Fruit fly (Drosophila melanogaster) whole organism, embryonic: ENCODE data around the gene BCAS2.
A peak's percentile ranks its signal among the peaks of the same experiment; 100 is the strongest.

Experiments
- Abd-B ChIP-seq: fragments of 200-800 bp; sonication (Bioruptor generic); optimal IDR thresholded peaks from 2 replicates; lab custom pipeline; 2018; ENCODE audit warnings: missing biosample characterization, mild to moderate bottlenecking, missing genetic modification characterization, moderate library complexity
- BtbVII ChIP-seq: fragments of 200-800 bp; sonication (Bioruptor generic); optimal IDR thresholded peaks from 3 replicates; lab custom pipeline; 2017; ENCODE audit warnings: missing biosample characterization, mild to moderate bottlenecking, missing genetic modification characterization
- CG1024 ChIP-seq: fragments of 200-800 bp; sonication (Bioruptor generic); IDR thresholded peaks from 2 replicates; pipeline ENCODE4 v1.3.6; 2022; ENCODE audit warnings: missing biosample characterization, missing genetic modification characterization
- CG12391 ChIP-seq: fragments of 200-800 bp; sonication (Bioruptor generic); optimal IDR thresholded peaks from 3 replicates; lab custom pipeline; 2018; ENCODE audit warnings: missing biosample characterization, mild to moderate bottlenecking, missing genetic modification characterization, moderate library complexity
- CG12659 ChIP-seq: fragments of 200-800 bp; sonication (Bioruptor generic); optimal IDR thresholded peaks from 3 replicates; lab custom pipeline; 2017; ENCODE audit warnings: mild to moderate bottlenecking, missing biosample characterization, missing genetic modification reagents, missing genetic modification characterization
- CG13775 ChIP-seq: fragments of 200-800 bp; sonication (Bioruptor generic); optimal IDR thresholded peaks from 3 replicates; lab custom pipeline; 2017; ENCODE audit warnings: missing biosample characterization, mild to moderate bottlenecking, missing genetic modification characterization
- CG15269 ChIP-seq: fragments of 200-800 bp; sonication (Bioruptor generic); optimal IDR thresholded peaks from 2 replicates; lab custom pipeline; 2018; ENCODE audit warnings: missing biosample characterization, mild to moderate bottlenecking, missing genetic modification characterization, moderate library complexity
- CG15479 ChIP-seq: fragments of 200-800 bp; sonication (Bioruptor generic); optimal IDR thresholded peaks from 3 replicates; lab custom pipeline; 2019; ENCODE audit warnings: missing biosample characterization, mild to moderate bottlenecking, missing genetic modification characterization, moderate library complexity
- CG15601 ChIP-seq: fragments of 200-800 bp; sonication (Bioruptor generic); optimal IDR thresholded peaks from 3 replicates; lab custom pipeline; 2019; ENCODE audit warnings: missing biosample characterization, mild to moderate bottlenecking, missing genetic modification characterization, moderate library complexity
- CG2712 ChIP-seq: fragments of 200-800 bp; optimal IDR thresholded peaks from 3 replicates; lab custom pipeline; 2019; ENCODE audit warnings: missing biosample characterization, mild to moderate bottlenecking, missing genetic modification characterization, moderate library complexity
- CG30020 ChIP-seq: fragments of 200-800 bp; optimal IDR thresholded peaks from 2 replicates; lab custom pipeline; 2019; ENCODE audit warnings: missing biosample characterization, mild to moderate bottlenecking, missing genetic modification characterization, moderate library complexity
- CG3407 ChIP-seq: fragments of 200-800 bp; sonication (Bioruptor generic); optimal IDR thresholded peaks from 2 replicates; lab custom pipeline; 2018; ENCODE audit warnings: missing biosample characterization, mild to moderate bottlenecking, missing genetic modification characterization
- CG42726 ChIP-seq: fragments of 200-800 bp; sonication (Bioruptor generic); IDR thresholded peaks from 2 replicates; pipeline ENCODE4 v1.3.6; 2022; ENCODE audit warnings: missing biosample characterization, missing genetic modification characterization; ENCODE audit not compliant: partially characterized antibody
- CG6654 ChIP-seq: fragments of 200-800 bp; sonication (Bioruptor generic); optimal IDR thresholded peaks from 2 replicates; lab custom pipeline; 2017; ENCODE audit warnings: missing biosample characterization, mild to moderate bottlenecking, missing genetic modification characterization
- CG7372 ChIP-seq: fragments of 200-800 bp; sonication (Bioruptor generic); IDR thresholded peaks from 2 replicates; pipeline ENCODE4 v1.3.6; 2022; ENCODE audit warnings: missing biosample characterization, missing genetic modification characterization
- CG8290 ChIP-seq, 3 experiments: fragments of 200-800 bp; sonication (Bioruptor generic); optimal IDR thresholded peaks; 2 replicates each; lab custom pipeline; 2016 to 2019; ENCODE audit warnings: missing biosample characterization in 3 of 3, missing genetic modification characterization in 3 of 3, mild to moderate bottlenecking in 2 of 3, moderate library complexity in 1 of 3
- CG8765 ChIP-seq: fragments of 200-800 bp; sonication (Bioruptor generic); IDR thresholded peaks from 2 replicates; pipeline ENCODE4 v1.3.6; 2022; ENCODE audit warnings: missing biosample characterization, missing genetic modification characterization
- Dp ChIP-seq: fragments of 200-800 bp; sonication (Bioruptor generic); optimal IDR thresholded peaks from 2 replicates; lab custom pipeline; 2018; ENCODE audit warnings: missing biosample characterization, mild to moderate bottlenecking, missing genetic modification characterization, moderate library complexity
- E2f2 ChIP-seq: fragments of 200-800 bp; sonication (Bioruptor generic); IDR thresholded peaks from 2 replicates; pipeline ENCODE4 v1.3.6; 2022; ENCODE audit warnings: missing biosample characterization, missing genetic modification characterization
- Elba2 ChIP-seq: fragments of 200-800 bp; sonication (Bioruptor generic); optimal IDR thresholded peaks from 3 replicates; lab custom pipeline; 2016; ENCODE audit warnings: missing biosample characterization, missing genetic modification characterization
- Ets97D ChIP-seq: fragments of 200-800 bp; sonication (Bioruptor generic); optimal IDR thresholded peaks from 3 replicates; lab custom pipeline; 2016; ENCODE audit warnings: missing biosample characterization, missing genetic modification characterization
- Hr51 ChIP-seq, 2 experiments: fragments of 200-800 bp; sonication (Bioruptor generic); optimal IDR thresholded peaks; 2 replicates in 1 of 2; 3 replicates in 1 of 2; lab custom pipeline; 2016 to 2018; ENCODE audit warnings: missing biosample characterization in 2 of 2, missing genetic modification characterization in 2 of 2, mild to moderate bottlenecking in 1 of 2, moderate library complexity in 1 of 2
- Hsf ChIP-seq: fragments of 200-800 bp; sonication (Bioruptor generic); optimal IDR thresholded peaks from 3 replicates; lab custom pipeline; 2016; ENCODE audit warnings: missing biosample characterization, missing genetic modification characterization
- Lim3 ChIP-seq: fragments of 200-800 bp; sonication (Bioruptor generic); IDR thresholded peaks from 2 replicates; pipeline ENCODE4 v1.3.6; 2022; ENCODE audit warnings: missing biosample characterization, missing genetic modification characterization
- Meics ChIP-seq: fragments of 200-800 bp; sonication (Bioruptor generic); optimal IDR thresholded peaks from 2 replicates; lab custom pipeline; 2017; ENCODE audit warnings: missing biosample characterization, mild to moderate bottlenecking, missing genetic modification characterization
- Nf-YC ChIP-seq: fragments of 200-800 bp; optimal IDR thresholded peaks from 3 replicates; lab custom pipeline; 2019; ENCODE audit warnings: missing biosample characterization, mild to moderate bottlenecking, missing genetic modification characterization, moderate library complexity
- Oaz ChIP-seq: fragments of 200-800 bp; sonication (Bioruptor generic); IDR thresholded peaks from 2 replicates; pipeline ENCODE4 v1.3.6; 2022; ENCODE audit warnings: missing biosample characterization, missing genetic modification characterization
- PHDP ChIP-seq: fragments of 200-800 bp; sonication (Bioruptor generic); optimal IDR thresholded peaks from 3 replicates; lab custom pipeline; 2018; ENCODE audit warnings: missing biosample characterization, mild to moderate bottlenecking, missing genetic modification characterization, moderate library complexity
- Sin3A ChIP-seq: fragments of >200 bp; optimal IDR thresholded peaks from 2 replicates; lab custom pipeline; 2018
- Sox100B ChIP-seq: fragments of 200-800 bp; sonication (Bioruptor generic); optimal IDR thresholded peaks from 3 replicates; lab custom pipeline; 2018; ENCODE audit warnings: missing biosample characterization, mild to moderate bottlenecking, missing genetic modification characterization
- Sry-β ChIP-seq: fragments of 200-800 bp; sonication (Bioruptor generic); optimal IDR thresholded peaks from 2 replicates; lab custom pipeline; 2018; ENCODE audit warnings: missing biosample characterization, mild to moderate bottlenecking, missing genetic modification characterization, moderate library complexity
- bsh ChIP-seq, 2 experiments: fragments of 200-800 bp; sonication (Bioruptor generic); optimal IDR thresholded peaks; 2 replicates each; lab custom pipeline; 2017 to 2018; ENCODE audit warnings: mild to moderate bottlenecking in 2 of 2, missing biosample characterization in 2 of 2, missing genetic modification characterization in 2 of 2, moderate library complexity in 1 of 2
- caup ChIP-seq: fragments of 200-800 bp; sonication (Bioruptor generic); optimal IDR thresholded peaks from 3 replicates; lab custom pipeline; 2017; ENCODE audit warnings: missing biosample characterization, mild to moderate bottlenecking, missing genetic modification characterization, moderate library complexity; ENCODE audit not compliant: severe bottlenecking
- emc ChIP-seq: fragments of 200-800 bp; sonication (Bioruptor generic); optimal IDR thresholded peaks from 2 replicates; lab custom pipeline; 2016; ENCODE audit warnings: missing biosample characterization, missing genetic modification characterization
- en ChIP-seq: fragments of 200-800 bp; sonication (Bioruptor generic); optimal IDR thresholded peaks from 2 replicates; lab custom pipeline; 2016; ENCODE audit warnings: missing biosample characterization, missing genetic modification characterization
- fu2 ChIP-seq: fragments of 200-800 bp; sonication (Bioruptor generic); optimal IDR thresholded peaks from 2 replicates; lab custom pipeline; 2016; ENCODE audit warnings: missing biosample characterization, missing genetic modification characterization
- grau ChIP-seq: fragments of 200-800 bp; optimal IDR thresholded peaks from 3 replicates; lab custom pipeline; 2019; ENCODE audit warnings: missing biosample characterization, mild to moderate bottlenecking, missing genetic modification characterization, moderate library complexity
- lbe ChIP-seq: fragments of 200-800 bp; sonication (Bioruptor generic); optimal IDR thresholded peaks from 2 replicates; lab custom pipeline; 2016; ENCODE audit warnings: missing biosample characterization, mild to moderate bottlenecking, missing genetic modification characterization
- nmo ChIP-seq: fragments of 200-800 bp; sonication (Bioruptor generic); optimal IDR thresholded peaks from 2 replicates; lab custom pipeline; 2018; ENCODE audit warnings: missing biosample characterization, mild to moderate bottlenecking, missing genetic modification characterization, moderate library complexity
- pzg ChIP-seq: fragments of 200-800 bp; sonication (Bioruptor generic); optimal IDR thresholded peaks from 3 replicates; lab custom pipeline; 2018; ENCODE audit warnings: missing biosample characterization, mild to moderate bottlenecking, missing genetic modification characterization, moderate library complexity
- run ChIP-seq: fragments of 200-800 bp; sonication (Bioruptor generic); optimal IDR thresholded peaks from 3 replicates; lab custom pipeline; 2018; ENCODE audit warnings: missing biosample characterization, mild to moderate bottlenecking, missing genetic modification characterization
- scrt ChIP-seq: fragments of 200-800 bp; sonication (Bioruptor generic); optimal IDR thresholded peaks from 2 replicates; lab custom pipeline; 2018; ENCODE audit warnings: missing biosample characterization, mild to moderate bottlenecking, missing genetic modification characterization, moderate library complexity
- sens ChIP-seq: fragments of 200-800 bp; sonication (Bioruptor generic); peaks from one replicate; lab custom pipeline; 2016; ENCODE audit warnings: missing biosample characterization, missing genetic modification characterization
- sisA ChIP-seq: fragments of 200-800 bp; sonication (Bioruptor generic); IDR thresholded peaks from 2 replicates; pipeline ENCODE4 v1.3.6; 2022; ENCODE audit warnings: missing biosample characterization, missing genetic modification characterization
- slbo ChIP-seq: fragments of 200-800 bp; sonication (Bioruptor generic); IDR thresholded peaks from 2 replicates; pipeline ENCODE4 v1.3.6; 2022; ENCODE audit warnings: missing biosample characterization, missing genetic modification characterization
- tap ChIP-seq: fragments of 200-800 bp; optimal IDR thresholded peaks from 3 replicates; lab custom pipeline; 2019; ENCODE audit warnings: missing biosample characterization, mild to moderate bottlenecking, missing genetic modification characterization, moderate library complexity
- tgo ChIP-seq: fragments of 200-800 bp; sonication (Bioruptor generic); IDR thresholded peaks from 3 replicates; pipeline ENCODE4 v1.3.6; 2022; ENCODE audit warnings: missing biosample characterization, missing genetic modification characterization
- twi ChIP-seq: fragments of 200-800 bp; optimal IDR thresholded peaks from 2 replicates; lab custom pipeline; 2019; ENCODE audit warnings: missing biosample characterization, mild to moderate bottlenecking, missing genetic modification characterization, moderate library complexity
- wek ChIP-seq: fragments of 200-800 bp; sonication (Bioruptor generic); optimal IDR thresholded peaks from 3 replicates; lab custom pipeline; 2018; ENCODE audit warnings: missing biosample characterization, mild to moderate bottlenecking, missing genetic modification characterization, moderate library complexity
- zf30C ChIP-seq: fragments of 200-800 bp; sonication (Bioruptor generic); optimal IDR thresholded peaks from 3 replicates; lab custom pipeline; 2018; ENCODE audit warnings: missing biosample characterization, mild to moderate bottlenecking, missing genetic modification characterization

Gene BCAS2

dm6 chr3R:27919385-27919789 is 2.8 kb downstream of the BCAS2 start, which contains the start of gene Boh1 (continued):
- TF ChIP-seq run, result no peak
- TF ChIP-seq CG2712 (tag; lab: Kevin White, UChicago), result peak; percentile 69
- peak; percentile 94 for TF ChIP-seq Sry-β (GFP tag; lab: Kevin White, UChicago)
- no peak for TF ChIP-seq sisA
- TF ChIP-seq Nf-YC, result peak; percentile 59
- no peak for TF ChIP-seq CG7372 (GFP tag; lab: Robert Waterston, UW)
- TF ChIP-seq BtbVII, result peak; percentile 26
- TF ChIP-seq Hr51 (GFP tag; optimal IDR thresholded peaks at IDR 0.05; lab: Kevin White, UChicago), result peak in 1 of 2 experiments; percentile 24
- peak; percentile 8 for TF ChIP-seq twi
- no peak for TF ChIP-seq Oaz (GFP tag; lab: Robert Waterston, UW)
- peak; percentile 41 for TF ChIP-seq grau (tag; lab: Kevin White, UChicago)
- peak; percentile 32 for TF ChIP-seq nmo (GFP tag; lab: Kevin White, UChicago)
- TF ChIP-seq slbo (GFP tag; lab: Robert Waterston, UW), result peak; percentile 25; the same call in 1 of the 2 replicates
- peak; percentile 45 for TF ChIP-seq CG15269 (tag; lab: Kevin White, UChicago)
- peak; percentile 6 for TF ChIP-seq Dp (GFP tag; lab: Kevin White, UChicago)
- TF ChIP-seq CG42726 (GFP tag; lab: Robert Waterston, UW), result no peak
- peak; percentile 26 for TF ChIP-seq CG13775 (GFP tag; lab: Kevin White, UChicago)
- peak; percentile 84 for TF ChIP-seq wek
- TF ChIP-seq Abd-B, result peak; percentile 29
- TF ChIP-seq Sin3A (lab: Kevin White, UChicago), result no peak
- TF ChIP-seq Hsf (GFP tag; lab: Kevin White, UChicago), result no peak
- TF ChIP-seq zf30C, result no peak
- no peak for TF ChIP-seq CG6654
- TF ChIP-seq CG3407 (GFP tag; lab: Kevin White, UChicago), result peak; percentile 10
- TF ChIP-seq CG12391 (tag; lab: Kevin White, UChicago), result peak; percentile 61
- no peak for TF ChIP-seq CG1024
- peak; percentile 15 for TF ChIP-seq pzg (GFP tag; lab: Kevin White, UChicago)
- peak; percentile 23 for TF ChIP-seq Ets97D (GFP tag; lab: Kevin White, UChicago)
- no peak for TF ChIP-seq Lim3 (GFP tag; lab: Robert Waterston, UW)
- peak; percentile 21 for TF ChIP-seq scrt (GFP tag; lab: Kevin White, UChicago)
- peak; percentile 24; the same call in 1 of the 3 replicates for TF ChIP-seq tgo (GFP tag; lab: Robert Waterston, UW)
- no peak for TF ChIP-seq bsh (GFP tag; optimal IDR thresholded peaks at IDR 0.05; lab: Kevin White, UChicago)
- peak; percentile 13 for TF ChIP-seq lbe (GFP tag; lab: Kevin White, UChicago)
- peak; percentile 63 for TF ChIP-seq Sox100B (GFP tag; lab: Kevin White, UChicago)
- TF ChIP-seq fu2 (GFP tag; lab: Kevin White, UChicago), result no peak
- peak; percentile 39 for TF ChIP-seq CG12659 (GFP tag; lab: Kevin White, UChicago)
- TF ChIP-seq CG8290 (GFP tag; optimal IDR thresholded peaks at IDR 0.05; lab: Kevin White, UChicago), result no peak
- TF ChIP-seq CG8290 (tag; optimal IDR thresholded peaks at IDR 0.05; lab: Kevin White, UChicago), result no peak
- TF ChIP-seq CG15479 (GFP tag; lab: Kevin White, UChicago), result peak; percentile 25
- peak; percentile 46 for TF ChIP-seq tap
- no peak for TF ChIP-seq emc (GFP tag; lab: Kevin White, UChicago)
- TF ChIP-seq Meics (GFP tag; lab: Kevin White, UChicago), result peak; percentile 30
- no peak for TF ChIP-seq CG8765 (GFP tag; lab: Robert Waterston, UW)
- TF ChIP-seq sens, result peak; percentile 68
- TF ChIP-seq CG15601 (tag; lab: Kevin White, UChicago), result peak; percentile 32
- peak; percentile 47 for TF ChIP-seq CG30020 (tag; lab: Kevin White, UChicago)
- no peak for TF ChIP-seq en
- no peak for TF ChIP-seq Elba2
- peak; percentile 52 for TF ChIP-seq PHDP (tag; lab: Kevin White, UChicago)
- peak; percentile 28; the same call in 1 of the 2 replicates for TF ChIP-seq E2f2 (GFP tag; lab: Robert Waterston, UW)
- peak; percentile 15 for TF ChIP-seq caup (GFP tag; lab: Kevin White, UChicago)
